Worm (Caenorhabditis elegans): Measurements from ENCODE around the gene K05D4.9.

K05D4.9 gene

ce11 chrV:16129116-16129515 lies 42.5 kb downstream of the K05D4.9 start:
- TF ChIP-seq W03F9.2 (tag; optimal IDR thresholded peaks at IDR 0.05) (no peak), dao-5 (tag; optimal IDR thresholded peaks at IDR 0.05) (no peak), him-1 (tag; optimal IDR thresholded peaks at IDR 0.05) (no peak)

ce11 chrV:16127401-16127800 lies 44.2 kb downstream of the K05D4.9 start, which contains the start of gene fbxa-143:
Gene fbxa-143 (minus strand): TSS chrV:16127501.
- TF ChIP-seq him-1 (tag; optimal IDR thresholded peaks at IDR 0.05) = no peak

DNA sequence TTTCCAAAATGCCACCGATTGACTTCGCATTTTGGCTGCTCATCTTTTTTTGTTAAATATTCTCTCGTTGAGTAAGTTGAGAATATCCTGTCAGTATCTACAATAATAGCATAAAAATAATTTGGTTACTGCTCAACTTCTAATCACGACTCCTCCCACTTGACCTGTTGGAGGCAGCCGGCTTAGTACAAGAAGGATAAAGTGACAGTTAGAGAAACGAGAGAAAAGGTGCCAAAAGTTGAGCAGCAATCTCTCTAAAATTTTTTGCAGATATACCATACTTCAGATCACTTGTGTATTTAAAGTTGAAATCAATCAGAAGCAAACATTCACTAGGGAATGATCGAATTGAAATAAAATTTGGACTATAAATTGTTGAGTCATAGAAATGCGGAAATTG lies 46.9 kb downstream of the K05D4.9 start, which contains the start of gene nhr-111:
TSS of gene nhr-111 (minus strand) at position 101 of the 400 bp plus-strand sequence.
- TF ChIP-seq W03F9.2 (tag; optimal IDR thresholded peaks at IDR 0.05) = no peak
- TF ChIP-seq dao-5 (tag; optimal IDR thresholded peaks at IDR 0.05) = no peak
- TF ChIP-seq him-1 (tag; optimal IDR thresholded peaks at IDR 0.05) = no peak

ce11 chrV:16121451-16121850 lies 50.2 kb downstream of the K05D4.9 start:
- TF ChIP-seq him-1 (tag; optimal IDR thresholded peaks at IDR 0.05) (no peak), dao-5 (tag; optimal IDR thresholded peaks at IDR 0.05) (no peak)

ce11 chrV:16120922-16121321 lies 50.7 kb downstream of the K05D4.9 start, which contains the start of gene skr-3:
Gene skr-3 (plus strand): TSS chrV:16121084.
- no peak for TF ChIP-seq him-1 (tag; optimal IDR thresholded peaks at IDR 0.05)
- no peak for TF ChIP-seq dao-5 (tag; optimal IDR thresholded peaks at IDR 0.05)
- TF ChIP-seq W03F9.2 (tag; optimal IDR thresholded peaks at IDR 0.05) = no peak

DNA sequence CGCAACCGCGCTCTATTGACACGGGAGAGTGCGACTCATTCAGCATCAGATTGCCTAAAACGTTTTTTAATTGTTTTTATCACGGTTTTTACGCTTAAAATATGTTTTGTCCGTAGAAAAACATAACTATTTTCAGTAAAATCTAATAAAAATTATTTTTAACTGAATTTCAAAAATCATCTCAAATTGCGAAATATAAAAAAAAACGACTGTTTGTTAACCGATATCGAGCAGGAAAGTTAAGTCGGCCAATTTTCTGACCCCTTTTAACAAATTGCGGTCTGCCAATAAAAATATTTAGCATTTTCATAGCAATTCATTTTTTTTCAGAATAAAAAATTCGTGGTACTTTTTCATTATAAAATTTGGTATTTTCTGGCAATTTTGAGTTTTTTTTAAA lies 51.1 kb downstream of the K05D4.9 start:
- TF ChIP-seq W03F9.2 (tag; optimal IDR thresholded peaks at IDR 0.05) (no peak), him-1 (tag; optimal IDR thresholded peaks at IDR 0.05) (no peak), dao-5 (tag; optimal IDR thresholded peaks at IDR 0.05) (no peak)

Data from whole organism, L4/young adult.